Fruit fly (Drosophila melanogaster) whole organism, embryonic: ENCODE data around the gene CG14830.
A peak's percentile ranks its signal among the peaks of the same experiment; 100 is the strongest.

Source experiments
- Bteb2 ChIP-seq: fragments of 200-800 bp; sonication (Bioruptor generic); optimal IDR thresholded peaks from 2 replicates; lab custom pipeline; 2016; ENCODE audit warnings: missing biosample characterization, missing genetic modification characterization
- CG10147 ChIP-seq: fragments of 200-800 bp; sonication (Bioruptor generic); optimal IDR thresholded peaks from 2 replicates; lab custom pipeline; 2019; ENCODE audit warnings: missing biosample characterization, mild to moderate bottlenecking, missing genetic modification characterization, moderate library complexity
- CG10209 ChIP-seq: fragments of 200-800 bp; sonication (Bioruptor generic); optimal IDR thresholded peaks from 3 replicates; lab custom pipeline; 2017; ENCODE audit warnings: missing biosample characterization, mild to moderate bottlenecking, missing genetic modification characterization, missing genetic modification reagents
- CG1024 ChIP-seq: fragments of 200-800 bp; sonication (Bioruptor generic); IDR thresholded peaks from 2 replicates; pipeline ENCODE4 v1.3.6; 2022; ENCODE audit warnings: missing biosample characterization, missing genetic modification characterization
- CG10654 ChIP-seq: fragments of 200-800 bp; sonication (Bioruptor generic); optimal IDR thresholded peaks from 2 replicates; lab custom pipeline; 2016; ENCODE audit warnings: missing biosample characterization, missing genetic modification characterization
- CG11093 ChIP-seq: fragments of 200-800 bp; sonication (Bioruptor generic); IDR thresholded peaks from 3 replicates; pipeline ENCODE4 v1.3.6; 2022; ENCODE audit warnings: missing biosample characterization, missing genetic modification characterization
- CG12071 ChIP-seq: fragments of 200-800 bp; sonication (Bioruptor generic); optimal IDR thresholded peaks from 3 replicates; lab custom pipeline; 2018; ENCODE audit warnings: missing biosample characterization, mild to moderate bottlenecking, missing genetic modification characterization
- CG12659 ChIP-seq: fragments of 200-800 bp; sonication (Bioruptor generic); optimal IDR thresholded peaks from 3 replicates; lab custom pipeline; 2017; ENCODE audit warnings: mild to moderate bottlenecking, missing biosample characterization, missing genetic modification reagents, missing genetic modification characterization
- CG13894 ChIP-seq: fragments of 200-800 bp; sonication (Bioruptor generic); optimal IDR thresholded peaks from 3 replicates; lab custom pipeline; 2018; ENCODE audit warnings: missing biosample characterization, mild to moderate bottlenecking, missing genetic modification characterization, moderate library complexity
- CG14014 ChIP-seq: fragments of 200-800 bp; sonication (Bioruptor generic); IDR thresholded peaks from 2 replicates; pipeline ENCODE4 v1.3.6; 2022; ENCODE audit warnings: missing biosample characterization, missing genetic modification characterization
- CG1603 ChIP-seq: fragments of 200-800 bp; sonication (Bioruptor generic); optimal IDR thresholded peaks from 2 replicates; lab custom pipeline; 2019; ENCODE audit warnings: missing biosample characterization, mild to moderate bottlenecking, missing genetic modification characterization, moderate library complexity
- CG2129 ChIP-seq: fragments of 200-800 bp; sonication (Bioruptor generic); IDR thresholded peaks from 2 replicates; pipeline ENCODE4 v1.3.6; 2022; ENCODE audit warnings: missing biosample characterization, missing genetic modification characterization; ENCODE audit not compliant: partially characterized antibody
- CG3065 ChIP-seq: fragments of 200-800 bp; sonication (Bioruptor generic); optimal IDR thresholded peaks from 2 replicates; lab custom pipeline; 2016; ENCODE audit warnings: missing biosample characterization, missing genetic modification characterization
- CG4360 ChIP-seq: fragments of 200-800 bp; sonication (Bioruptor generic); IDR thresholded peaks from 2 replicates; pipeline ENCODE4 v1.3.6; 2022; ENCODE audit warnings: missing biosample characterization, missing genetic modification characterization
- CG4404 ChIP-seq: fragments of 200-800 bp; sonication (Bioruptor generic); IDR thresholded peaks from 2 replicates; pipeline ENCODE4 v1.3.6; 2022; ENCODE audit warnings: missing biosample characterization, missing genetic modification characterization
- CG4617 ChIP-seq: fragments of 200-800 bp; sonication (Bioruptor generic); optimal IDR thresholded peaks from 3 replicates; lab custom pipeline; 2016; ENCODE audit warnings: missing biosample characterization, missing genetic modification characterization, borderline replicate concordance
- CG5180 ChIP-seq: fragments of 200-800 bp; sonication (Bioruptor generic); optimal IDR thresholded peaks from 3 replicates; lab custom pipeline; 2017; ENCODE audit warnings: missing biosample characterization, missing genetic modification characterization, mild to moderate bottlenecking, moderate library complexity, missing genetic modification reagents
- CG6175 ChIP-seq: fragments of 200-800 bp; sonication (Bioruptor generic); IDR thresholded peaks from 3 replicates; pipeline ENCODE4 v1.3.6; 2022; ENCODE audit warnings: missing biosample characterization, missing genetic modification characterization
- CG6813 ChIP-seq: fragments of 200-800 bp; sonication (Bioruptor generic); optimal IDR thresholded peaks from 2 replicates; lab custom pipeline; 2017; ENCODE audit warnings: missing biosample characterization, missing genetic modification characterization, mild to moderate bottlenecking, moderate library complexity, missing genetic modification reagents
- CG7271 ChIP-seq: fragments of 200-800 bp; sonication (Bioruptor generic); optimal IDR thresholded peaks from 2 replicates; lab custom pipeline; 2018; ENCODE audit warnings: missing biosample characterization, mild to moderate bottlenecking, missing genetic modification characterization, moderate library complexity
- CG8089 ChIP-seq: fragments of 200-800 bp; sonication (Bioruptor generic); optimal IDR thresholded peaks from 3 replicates; lab custom pipeline; 2016; ENCODE audit warnings: missing biosample characterization, missing genetic modification characterization
- CG9215 ChIP-seq: fragments of 200-800 bp; sonication (Bioruptor generic); IDR thresholded peaks from 2 replicates; pipeline ENCODE4 v1.3.6; 2022; ENCODE audit warnings: missing biosample characterization, missing genetic modification characterization
- CrebB ChIP-seq: fragments of 200-800 bp; sonication (Bioruptor generic); optimal IDR thresholded peaks from 3 replicates; lab custom pipeline; 2018; ENCODE audit warnings: missing biosample characterization, mild to moderate bottlenecking, missing genetic modification characterization
- Dek ChIP-seq: fragments of 200-800 bp; sonication (Bioruptor generic); optimal IDR thresholded peaks from 3 replicates; lab custom pipeline; 2019; ENCODE audit warnings: missing biosample characterization, mild to moderate bottlenecking, missing genetic modification characterization, moderate library complexity
- Dfd ChIP-seq, 2 experiments: fragments of >200 bp; optimal IDR thresholded peaks; 2 replicates each; lab custom pipeline; 2017; ENCODE audit warnings: missing biosample characterization in 2 of 2, missing genetic modification characterization in 2 of 2
- Dip3 ChIP-seq: fragments of 200-800 bp; sonication (Bioruptor generic); optimal IDR thresholded peaks from 3 replicates; lab custom pipeline; 2016; ENCODE audit warnings: missing biosample characterization, missing genetic modification characterization
- H15 ChIP-seq: fragments of 200-800 bp; sonication (Bioruptor generic); IDR thresholded peaks from 3 replicates; pipeline ENCODE4 v1.3.6; 2022; ENCODE audit warnings: missing biosample characterization, missing genetic modification characterization
- HLH3B ChIP-seq: fragments of 200-800 bp; sonication (Bioruptor generic); IDR thresholded peaks from 2 replicates; pipeline ENCODE4 v1.3.6; 2022; ENCODE audit warnings: missing biosample characterization, missing genetic modification characterization
- HmgD ChIP-seq: fragments of 200-800 bp; sonication (Bioruptor generic); optimal IDR thresholded peaks from 3 replicates; lab custom pipeline; 2016; ENCODE audit warnings: missing biosample characterization, missing genetic modification characterization
- Hr51 ChIP-seq, 2 experiments: fragments of 200-800 bp; sonication (Bioruptor generic); optimal IDR thresholded peaks; 2 replicates in 1 of 2; 3 replicates in 1 of 2; lab custom pipeline; 2016 to 2018; ENCODE audit warnings: missing biosample characterization in 2 of 2, missing genetic modification characterization in 2 of 2, mild to moderate bottlenecking in 1 of 2, moderate library complexity in 1 of 2
- Mad ChIP-seq: fragments of 200-800 bp; sonication (Bioruptor generic); optimal IDR thresholded peaks from 2 replicates; lab custom pipeline; 2016; ENCODE audit warnings: missing biosample characterization, missing genetic modification characterization
- Neu2 ChIP-seq: fragments of 200-800 bp; sonication (Bioruptor generic); optimal IDR thresholded peaks from 3 replicates; lab custom pipeline; 2016; ENCODE audit warnings: missing biosample characterization, missing genetic modification characterization, borderline replicate concordance
- Nf-YB ChIP-seq: fragments of 200-800 bp; sonication (Bioruptor generic); optimal IDR thresholded peaks from 3 replicates; lab custom pipeline; 2019; ENCODE audit warnings: missing biosample characterization, mild to moderate bottlenecking, missing genetic modification characterization, moderate library complexity
- Poxn ChIP-seq: fragments of 200-800 bp; sonication (Bioruptor generic); IDR thresholded peaks from 2 replicates; pipeline ENCODE4 v1.3.6; 2022; ENCODE audit warnings: missing biosample characterization, missing genetic modification characterization
- Ssrp ChIP-seq: fragments of 200-800 bp; sonication (Bioruptor generic); optimal IDR thresholded peaks from 2 replicates; lab custom pipeline; 2018; ENCODE audit warnings: missing biosample characterization, mild to moderate bottlenecking, missing genetic modification characterization, moderate library complexity
- abd-A ChIP-seq: fragments of 200-800 bp; sonication (Bioruptor generic); optimal IDR thresholded peaks from 3 replicates; lab custom pipeline; 2019; ENCODE audit warnings: missing biosample characterization, mild to moderate bottlenecking, missing genetic modification characterization, moderate library complexity
- en ChIP-seq: fragments of 200-800 bp; sonication (Bioruptor generic); optimal IDR thresholded peaks from 2 replicates; lab custom pipeline; 2016; ENCODE audit warnings: missing biosample characterization, missing genetic modification characterization
- fu2 ChIP-seq: fragments of 200-800 bp; sonication (Bioruptor generic); optimal IDR thresholded peaks from 2 replicates; lab custom pipeline; 2016; ENCODE audit warnings: missing biosample characterization, missing genetic modification characterization
- ind ChIP-seq: fragments of 200-800 bp; sonication (Bioruptor generic); optimal IDR thresholded peaks from 3 replicates; lab custom pipeline; 2016; ENCODE audit warnings: missing biosample characterization, missing genetic modification characterization
- mld ChIP-seq: fragments of 200-800 bp; sonication (Bioruptor generic); IDR thresholded peaks from 3 replicates; pipeline ENCODE4 v1.3.6; 2022; ENCODE audit warnings: missing biosample characterization, missing genetic modification characterization; ENCODE audit not compliant: partially characterized antibody
- onecut ChIP-seq: fragments of 200-800 bp; sonication (Bioruptor generic); IDR thresholded peaks from 2 replicates; pipeline ENCODE4 v1.3.6; 2022; ENCODE audit warnings: missing biosample characterization, missing genetic modification characterization
- p53 ChIP-seq: fragments of 200-800 bp; sonication (Bioruptor generic); optimal IDR thresholded peaks from 2 replicates; lab custom pipeline; 2016; ENCODE audit warnings: missing biosample characterization, missing genetic modification characterization
- pnt ChIP-seq: fragments of 200-800 bp; sonication (Bioruptor generic); optimal IDR thresholded peaks from 3 replicates; lab custom pipeline; 2016; ENCODE audit warnings: missing biosample characterization, missing genetic modification characterization
- psq ChIP-seq: fragments of 200-800 bp; sonication (Bioruptor generic); optimal IDR thresholded peaks from 2 replicates; lab custom pipeline; 2017; ENCODE audit warnings: missing biosample characterization, missing genetic modification characterization
- sima ChIP-seq: fragments of 200-800 bp; sonication (Bioruptor generic); optimal IDR thresholded peaks from 2 replicates; lab custom pipeline; 2016; ENCODE audit warnings: missing biosample characterization, missing genetic modification characterization
- stwl ChIP-seq: fragments of 200-800 bp; sonication (Bioruptor generic); optimal IDR thresholded peaks from 3 replicates; lab custom pipeline; 2018; ENCODE audit warnings: missing biosample characterization, mild to moderate bottlenecking, missing genetic modification characterization, moderate library complexity
- sug ChIP-seq: fragments of 200-800 bp; optimal IDR thresholded peaks from 2 replicates; lab custom pipeline; 2019; ENCODE audit warnings: missing biosample characterization, mild to moderate bottlenecking, missing genetic modification characterization, moderate library complexity
- tap ChIP-seq: fragments of 200-800 bp; optimal IDR thresholded peaks from 3 replicates; lab custom pipeline; 2019; ENCODE audit warnings: missing biosample characterization, mild to moderate bottlenecking, missing genetic modification characterization, moderate library complexity
- unpg ChIP-seq: fragments of 200-800 bp; sonication (Bioruptor generic); optimal IDR thresholded peaks from 3 replicates; lab custom pipeline; 2018; ENCODE audit warnings: missing biosample characterization, mild to moderate bottlenecking, missing genetic modification characterization, moderate library complexity
- vvl ChIP-seq: fragments of 200-800 bp; sonication (Bioruptor generic); IDR thresholded peaks from 2 replicates; pipeline ENCODE4 v1.3.6; 2022; ENCODE audit warnings: missing biosample characterization, missing genetic modification characterization

The CG14830 gene

dm6 chr3L:7250469-7250868 is 13.3 kb downstream of the CG14830 start, which contains the start of gene MED4 (continued):
- TF ChIP-seq unpg (GFP tag; lab: Kevin White, UChicago), result peak; percentile 77
- TF ChIP-seq CG12659, result peak; percentile 91
- TF ChIP-seq CG8089 (GFP tag; lab: Kevin White, UChicago), result peak; percentile 81
- TF ChIP-seq CG10209 (GFP tag; lab: Kevin White, UChicago), result peak; percentile 63
- peak; percentile 65 for TF ChIP-seq HLH3B (GFP tag; lab: Robert Waterston, UW)
- no peak for TF ChIP-seq mld
- TF ChIP-seq tap (tag; lab: Kevin White, UChicago), result peak; percentile 52
- peak; percentile 94 for TF ChIP-seq HmgD (GFP tag; lab: Kevin White, UChicago)
- TF ChIP-seq CrebB (tag; lab: Kevin White, UChicago), result peak; percentile 79
- peak; percentile 11 for TF ChIP-seq psq
- TF ChIP-seq CG3065 (GFP tag; lab: Kevin White, UChicago), result peak; percentile 58
- TF ChIP-seq CG4404, result 0 out of 2 replicates have a peak, but pooled peaks have one; percentile 10
- peak; percentile 66; the same call in 2 of the 3 replicates for TF ChIP-seq H15 (GFP tag; lab: Robert Waterston, UW)
- no peak for TF ChIP-seq abd-A (tag; lab: Kevin White, UChicago)
- TF ChIP-seq CG11093, result no peak; the same call in 2 of the 3 replicates
- peak; percentile 47 for TF ChIP-seq Neu2 (GFP tag; lab: Kevin White, UChicago)
- TF ChIP-seq CG4617 (GFP tag; lab: Kevin White, UChicago), result peak; percentile 93
- peak; percentile 74 to 78 for TF ChIP-seq Hr51 (GFP tag; optimal IDR thresholded peaks at IDR 0.05; lab: Kevin White, UChicago)
- peak; percentile 72 for TF ChIP-seq CG13894 (tag; lab: Kevin White, UChicago)
- peak; percentile 49 for TF ChIP-seq CG6813
- TF ChIP-seq Dek (tag; lab: Kevin White, UChicago), result peak; percentile 81
- TF ChIP-seq CG2129 (GFP tag; lab: Robert Waterston, UW), result no peak
- TF ChIP-seq stwl (tag; lab: Kevin White, UChicago), result peak; percentile 76
- no peak for TF ChIP-seq Dfd (GFP tag; optimal IDR thresholded peaks at IDR 0.05; lab: Kevin White, UChicago)
- TF ChIP-seq CG10147 (GFP tag; lab: Kevin White, UChicago), result peak; percentile 70
- TF ChIP-seq CG1024 (GFP tag; lab: Robert Waterston, UW), result peak; percentile 57; the same call in 1 of the 2 replicates
- TF ChIP-seq CG1603, result peak; percentile 88
- TF ChIP-seq Nf-YB (GFP tag; lab: Kevin White, UChicago), result peak; percentile 47
- peak; percentile 85 for TF ChIP-seq pnt
- peak; percentile 82 for TF ChIP-seq CG14014 (GFP tag; lab: Robert Waterston, UW)
- no peak for TF ChIP-seq CG7271 (tag; lab: Kevin White, UChicago)
- TF ChIP-seq CG9215, result peak; percentile 63
- peak; percentile 77 for TF ChIP-seq CG10654 (GFP tag; lab: Kevin White, UChicago)
- TF ChIP-seq CG6175 (GFP tag; lab: Robert Waterston, UW), result peak; percentile 58; the same call in 2 of the 3 replicates
- peak; percentile 88 for TF ChIP-seq fu2
- peak; percentile 84 for TF ChIP-seq Bteb2 (GFP tag; lab: Kevin White, UChicago)
- peak; percentile 88 for TF ChIP-seq vvl (GFP tag; lab: Robert Waterston, UW)
- TF ChIP-seq CG5180 (GFP tag; lab: Kevin White, UChicago), result no peak
- peak; percentile 12; the same call in 1 of the 2 replicates for TF ChIP-seq CG4360
- TF ChIP-seq p53 (GFP tag; lab: Kevin White, UChicago), result peak; percentile 75
- TF ChIP-seq sima (GFP tag; lab: Kevin White, UChicago), result no peak
- TF ChIP-seq CG12071, result peak; percentile 77
- TF ChIP-seq sug (tag; lab: Kevin White, UChicago), result peak; percentile 51
- TF ChIP-seq Dip3 (GFP tag; lab: Kevin White, UChicago), result peak; percentile 65
- peak; percentile 59 for TF ChIP-seq Ssrp
- peak; percentile 84 for TF ChIP-seq ind (GFP tag; lab: Kevin White, UChicago)
- no peak for TF ChIP-seq Poxn (GFP tag; lab: Robert Waterston, UW)
- peak; percentile 52 for TF ChIP-seq onecut (GFP tag; lab: Robert Waterston, UW)
- TF ChIP-seq Mad (GFP tag; lab: Kevin White, UChicago), result peak; percentile 62
- peak; percentile 76 for TF ChIP-seq en (GFP tag; lab: Kevin White, UChicago)
